Fruit fly (Drosophila melanogaster) whole organism, prepupa: ENCODE results near the gene Atg18a.

Source experiments
- Blimp-1 ChIP-seq: fragments of 200-800 bp; sonication (Bioruptor generic); optimal IDR thresholded peaks from 3 replicates; lab custom pipeline; 2017; ENCODE audit warnings: missing biosample characterization, missing genetic modification characterization, mild to moderate bottlenecking, moderate library complexity, missing genetic modification reagents
- CG11902 ChIP-seq: fragments of 200-800 bp; sonication (Bioruptor generic); optimal IDR thresholded peaks from 3 replicates; lab custom pipeline; 2016; ENCODE audit warnings: missing biosample characterization, missing genetic modification characterization
- CG15336 ChIP-seq: fragments of 200-800 bp; sonication (Bioruptor generic); IDR thresholded peaks from 2 replicates; pipeline ENCODE4 v1.3.6; 2022; ENCODE audit warnings: missing biosample characterization, missing genetic modification characterization
- CG16779 ChIP-seq: fragments of 200-800 bp; sonication (Bioruptor generic); optimal IDR thresholded peaks from 3 replicates; lab custom pipeline; 2017; ENCODE audit warnings: missing biosample characterization, mild to moderate bottlenecking, missing genetic modification characterization
- CG31627 ChIP-seq: fragments of 200-800 bp; sonication (Bioruptor generic); optimal IDR thresholded peaks from 3 replicates; lab custom pipeline; 2016; ENCODE audit warnings: missing biosample characterization, missing genetic modification characterization
- CG32006 ChIP-seq: fragments of 200-800 bp; sonication (Bioruptor generic); optimal IDR thresholded peaks from 3 replicates; lab custom pipeline; 2017; ENCODE audit warnings: missing biosample characterization, mild to moderate bottlenecking, missing genetic modification characterization
- CG34406 ChIP-seq: fragments of 200-800 bp; sonication (Bioruptor generic); optimal IDR thresholded peaks from 3 replicates; lab custom pipeline; 2016; ENCODE audit warnings: missing biosample characterization, missing genetic modification characterization
- CG3919 ChIP-seq: fragments of 200-800 bp; sonication (Bioruptor generic); optimal IDR thresholded peaks from 3 replicates; lab custom pipeline; 2016; ENCODE audit warnings: missing biosample characterization, missing genetic modification characterization
- CG4318 ChIP-seq: fragments of 200-800 bp; sonication (Bioruptor generic); optimal IDR thresholded peaks from 3 replicates; lab custom pipeline; 2017; ENCODE audit warnings: missing biosample characterization, mild to moderate bottlenecking, missing genetic modification characterization
- CG6163 ChIP-seq: fragments of 200-800 bp; sonication (Bioruptor generic); IDR thresholded peaks from 3 replicates; pipeline ENCODE4 v1.3.6; 2022; ENCODE audit warnings: missing biosample characterization, missing genetic modification characterization
- CG6276 ChIP-seq: fragments of 200-800 bp; sonication (Bioruptor generic); optimal IDR thresholded peaks from 2 replicates; lab custom pipeline; 2017; ENCODE audit warnings: missing biosample characterization, mild to moderate bottlenecking, missing genetic modification characterization
- CG6808 ChIP-seq: fragments of 200-800 bp; sonication (Bioruptor generic); optimal IDR thresholded peaks from 3 replicates; lab custom pipeline; 2017; ENCODE audit warnings: missing biosample characterization, missing genetic modification characterization, mild to moderate bottlenecking, moderate library complexity, missing genetic modification reagents
- CG6854 ChIP-seq: fragments of 200-800 bp; sonication (Bioruptor generic); optimal IDR thresholded peaks from 2 replicates; lab custom pipeline; 2017; ENCODE audit warnings: missing biosample characterization, mild to moderate bottlenecking, missing genetic modification characterization
- CG8119 ChIP-seq: fragments of 200-800 bp; sonication (Bioruptor generic); IDR thresholded peaks from 3 replicates; pipeline ENCODE4 v1.3.6; 2022; ENCODE audit warnings: missing biosample characterization, missing genetic modification characterization
- CG8319 ChIP-seq: fragments of 200-800 bp; sonication (Bioruptor generic); optimal IDR thresholded peaks from 3 replicates; lab custom pipeline; 2016; ENCODE audit warnings: missing biosample characterization, missing genetic modification characterization
- CG8632 ChIP-seq: fragments of 200-800 bp; sonication (Bioruptor generic); optimal IDR thresholded peaks from 3 replicates; lab custom pipeline; 2016; ENCODE audit warnings: missing biosample characterization, missing genetic modification characterization
- CG9139 ChIP-seq: fragments of 200-800 bp; sonication (Bioruptor generic); optimal IDR thresholded peaks from 3 replicates; lab custom pipeline; 2017; ENCODE audit warnings: missing biosample characterization, mild to moderate bottlenecking, missing genetic modification characterization
- Eip75B ChIP-seq: fragments of 200-800 bp; sonication (Bioruptor generic); optimal IDR thresholded peaks from 3 replicates; lab custom pipeline; 2016; ENCODE audit warnings: missing biosample characterization, missing genetic modification characterization
- Eip78C ChIP-seq: fragments of 200-800 bp; sonication (Bioruptor generic); peaks from one replicate; lab custom pipeline; 2016; ENCODE audit warnings: missing biosample characterization, missing genetic modification characterization
- Ets96B ChIP-seq: fragments of 200-800 bp; optimal IDR thresholded peaks from 2 replicates; lab custom pipeline; 2019; ENCODE audit warnings: missing biosample characterization, mild to moderate bottlenecking, missing genetic modification characterization, moderate library complexity
- Hr39 ChIP-seq: fragments of 200-800 bp; sonication (Bioruptor generic); optimal IDR thresholded peaks from 2 replicates; lab custom pipeline; 2016; ENCODE audit warnings: missing biosample characterization, missing genetic modification characterization
- Hr4 ChIP-seq: fragments of 200-800 bp; sonication (Bioruptor generic); optimal IDR thresholded peaks from 3 replicates; lab custom pipeline; 2016; ENCODE audit warnings: missing biosample characterization, missing genetic modification characterization
- Lpt ChIP-seq: fragments of 200-800 bp; sonication (Bioruptor generic); optimal IDR thresholded peaks from 3 replicates; lab custom pipeline; 2016; ENCODE audit warnings: missing biosample characterization, missing genetic modification characterization
- Met ChIP-seq: fragments of 200-800 bp; sonication (Bioruptor generic); optimal IDR thresholded peaks from 3 replicates; lab custom pipeline; 2016; ENCODE audit warnings: missing biosample characterization, missing genetic modification characterization
- OdsH ChIP-seq: fragments of 200-800 bp; sonication (Bioruptor generic); optimal IDR thresholded peaks from 3 replicates; lab custom pipeline; 2016; ENCODE audit warnings: missing biosample characterization, missing genetic modification characterization
- Sox102F ChIP-seq: fragments of 200-800 bp; sonication (Bioruptor generic); optimal IDR thresholded peaks from 2 replicates; lab custom pipeline; 2016; ENCODE audit warnings: missing biosample characterization, mild to moderate bottlenecking, missing genetic modification characterization
- Sox15 ChIP-seq: fragments of 200-800 bp; sonication (Bioruptor generic); optimal IDR thresholded peaks from 3 replicates; lab custom pipeline; 2016; ENCODE audit warnings: missing biosample characterization, missing genetic modification characterization
- achi ChIP-seq: fragments of 200-800 bp; sonication (Bioruptor generic); optimal IDR thresholded peaks from 3 replicates; lab custom pipeline; 2016; ENCODE audit warnings: missing biosample characterization, missing genetic modification characterization
- dsx ChIP-seq: fragments of 200-800 bp; optimal IDR thresholded peaks from 3 replicates; lab custom pipeline; 2019; ENCODE audit warnings: missing biosample characterization, mild to moderate bottlenecking, missing genetic modification characterization, moderate library complexity; ENCODE audit not compliant: poor library complexity, severe bottlenecking
- eg ChIP-seq: fragments of 200-800 bp; sonication (Bioruptor generic); IDR thresholded peaks from 3 replicates; pipeline ENCODE4 v1.3.6; 2022; ENCODE audit warnings: missing biosample characterization, missing genetic modification characterization
- esn ChIP-seq: fragments of 200-800 bp; sonication (Bioruptor generic); optimal IDR thresholded peaks from 2 replicates; lab custom pipeline; 2016; ENCODE audit warnings: missing biosample characterization, mild to moderate bottlenecking, missing genetic modification characterization, moderate library complexity
- fd59A ChIP-seq: fragments of 200-800 bp; sonication (Bioruptor generic); optimal IDR thresholded peaks from 2 replicates; lab custom pipeline; 2017; ENCODE audit warnings: missing biosample characterization, mild to moderate bottlenecking, missing genetic modification characterization, missing genetic modification reagents
- fkh ChIP-seq: fragments of 200-800 bp; sonication (Bioruptor generic); optimal IDR thresholded peaks from 3 replicates; lab custom pipeline; 2017; ENCODE audit warnings: missing biosample characterization, mild to moderate bottlenecking, missing genetic modification characterization, moderate library complexity
- net ChIP-seq: fragments of 200-800 bp; sonication (Bioruptor generic); optimal IDR thresholded peaks from 3 replicates; lab custom pipeline; 2016; ENCODE audit warnings: missing biosample characterization, missing genetic modification characterization
- pdm3 ChIP-seq: fragments of 200-800 bp; sonication (Bioruptor generic); optimal IDR thresholded peaks from 3 replicates; lab custom pipeline; 2016; ENCODE audit warnings: missing biosample characterization, missing genetic modification characterization
- salr ChIP-seq, 2 experiments: fragments of 200-800 bp; sonication (Bioruptor generic); optimal IDR thresholded peaks; 3 replicates each; lab custom pipeline; 2016 to 2018; ENCODE audit warnings: missing biosample characterization in 2 of 2, missing genetic modification characterization in 2 of 2, mild to moderate bottlenecking in 1 of 2
- spab ChIP-seq: fragments of 200-800 bp; sonication (Bioruptor generic); optimal IDR thresholded peaks from 2 replicates; lab custom pipeline; 2017; ENCODE audit warnings: missing biosample characterization, mild to moderate bottlenecking, missing genetic modification characterization, missing genetic modification reagents
- ss ChIP-seq, 2 experiments: fragments of 200-800 bp; sonication (Bioruptor generic); optimal IDR thresholded peaks; 2 replicates in 1 of 2; 3 replicates in 1 of 2; lab custom pipeline; 2017 to 2018; ENCODE audit warnings: mild to moderate bottlenecking in 2 of 2, missing biosample characterization in 2 of 2, missing genetic modification characterization in 2 of 2, moderate library complexity in 1 of 2
- svp ChIP-seq: fragments of 200-800 bp; sonication (Bioruptor generic); peaks from one replicate; lab custom pipeline; 2016; ENCODE audit warnings: missing biosample characterization, missing genetic modification characterization

Atg18a gene

DNA sequence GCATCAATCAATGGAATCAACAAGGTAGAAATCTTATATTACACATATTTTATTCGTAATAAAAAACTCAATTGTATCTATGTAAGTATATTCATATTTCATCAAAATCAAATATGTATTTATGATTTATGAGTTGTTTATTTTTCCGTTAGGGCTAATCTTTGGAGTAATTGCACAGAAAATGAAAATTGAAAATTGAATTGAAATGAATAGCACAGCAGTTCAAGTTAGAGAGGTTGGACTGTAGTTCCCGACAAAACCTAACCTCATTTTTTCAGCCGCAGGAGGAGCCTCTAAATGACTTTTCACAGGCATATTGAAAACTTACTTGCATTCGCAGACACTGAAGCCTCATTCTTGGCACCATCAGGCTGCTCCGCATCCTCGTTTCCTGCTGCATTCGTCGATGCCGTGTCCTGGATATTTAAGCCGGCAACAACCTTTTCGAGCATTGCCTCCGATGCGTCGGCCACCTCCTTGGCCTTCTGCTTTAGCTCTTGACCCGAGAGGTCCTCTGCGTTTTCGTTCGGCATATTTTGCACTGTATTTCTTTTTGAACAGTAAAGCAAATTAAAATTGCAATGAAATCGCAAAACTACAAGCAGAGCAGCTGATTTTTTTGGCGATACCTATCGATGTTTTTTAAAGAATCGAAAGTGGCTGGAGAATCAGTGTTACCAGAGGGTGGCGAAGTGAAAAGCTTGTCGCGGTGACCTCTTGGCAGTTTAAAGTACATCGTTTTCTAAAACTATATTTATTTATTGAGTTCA is 8.7 kb upstream of the Atg18a start, which contains the start of gene Nmt (continued):
- TF ChIP-seq CG8632 (peak; percentile 24), salr (GFP tag; optimal IDR thresholded peaks at IDR 0.05; lab: Kevin White, UChicago) (peak in 1 of 2 experiments; percentile 24), net (GFP tag; lab: Kevin White, UChicago) (no peak), svp (GFP tag; lab: Kevin White, UChicago) (no peak), Hr39 (GFP tag; lab: Kevin White, UChicago) (peak; percentile 42), pdm3 (GFP tag; lab: Kevin White, UChicago) (no peak), spab (GFP tag; lab: Kevin White, UChicago) (no peak), OdsH (GFP tag; lab: Kevin White, UChicago) (peak; percentile 56), CG8319 (GFP tag; lab: Kevin White, UChicago) (peak; percentile 80)

dm6 chr3L:8180464-8181137 is 6.1 kb upstream of the Atg18a start, which contains the start of the genes mthl7 and Uxs:
TSS of gene mthl7 (minus strand) at chr3L:8180514.
TSS of gene Uxs (plus strand) at chr3L:8180923.
- TF ChIP-seq Sox15 (GFP tag; lab: Kevin White, UChicago) (no peak), net (GFP tag; lab: Kevin White, UChicago) (no peak), CG32006 (GFP tag; lab: Kevin White, UChicago) (no peak), CG6808 (GFP tag; lab: Kevin White, UChicago) (no peak), CG8119 (no peak), Met (GFP tag; lab: Kevin White, UChicago) (no peak), Blimp-1 (GFP tag; lab: Kevin White, UChicago) (no peak), fkh (GFP tag; lab: Kevin White, UChicago) (peak; percentile 65), CG6276 (GFP tag; lab: Kevin White, UChicago) (no peak), Sox102F (GFP tag; lab: Kevin White, UChicago) (no peak), CG15336 (GFP tag; lab: Robert Waterston, UW) (no peak), CG4318 (GFP tag; lab: Kevin White, UChicago) (no peak), CG9139 (no peak), CG11902 (GFP tag; lab: Kevin White, UChicago) (no peak), CG16779 (tag; lab: Kevin White, UChicago) (no peak), Hr4 (GFP tag; lab: Kevin White, UChicago) (no peak), ss (GFP tag; optimal IDR thresholded peaks at IDR 0.05; lab: Kevin White, UChicago) (no peak), Lpt (no peak), Eip78C (GFP tag; lab: Kevin White, UChicago) (peak; percentile 34), pdm3 (GFP tag; lab: Kevin White, UChicago) (no peak), spab (GFP tag; lab: Kevin White, UChicago) (no peak), CG6854 (peak; percentile 56), dsx (GFP tag; lab: Kevin White, UChicago) (no peak), CG34406 (no peak), Hr39 (GFP tag; lab: Kevin White, UChicago) (no peak), eg (GFP tag; lab: Robert Waterston, UW) (no peak)

dm6 chr3L:8185263-8186227 is 1.1 kb upstream of the Atg18a start:
- peak; percentile 58 for TF ChIP-seq Ets96B (tag; lab: Kevin White, UChicago)
- TF ChIP-seq net (GFP tag; lab: Kevin White, UChicago): peak; percentile 55
- TF ChIP-seq spab (GFP tag; lab: Kevin White, UChicago): peak; percentile 53
- peak; percentile 75 for TF ChIP-seq CG32006 (GFP tag; lab: Kevin White, UChicago)
- TF ChIP-seq CG6276 (GFP tag; lab: Kevin White, UChicago): no peak
- peak; percentile 49 for TF ChIP-seq fd59A (GFP tag; lab: Kevin White, UChicago)
- peak; percentile 79 for TF ChIP-seq OdsH (GFP tag; lab: Kevin White, UChicago)
- peak; percentile 70 for TF ChIP-seq CG3919 (GFP tag; lab: Kevin White, UChicago)
- peak; percentile 63; the same call in 2 of the 3 replicates for TF ChIP-seq CG6163 (GFP tag; lab: Robert Waterston, UW)
- peak; percentile 53 for TF ChIP-seq esn
- peak; percentile 45 for TF ChIP-seq CG6808 (GFP tag; lab: Kevin White, UChicago)
- TF ChIP-seq Eip75B (GFP tag; lab: Kevin White, UChicago): peak; percentile 63
- TF ChIP-seq salr (GFP tag; optimal IDR thresholded peaks at IDR 0.05; lab: Kevin White, UChicago): peak; percentile 23 to 29
- TF ChIP-seq achi (GFP tag; lab: Kevin White, UChicago): peak; percentile 60
- TF ChIP-seq CG11902 (GFP tag; lab: Kevin White, UChicago): peak; percentile 51
- TF ChIP-seq CG31627 (GFP tag; lab: Kevin White, UChicago): peak; percentile 28
- peak in 1 of 2 experiments; percentile 13 for TF ChIP-seq ss (GFP tag; optimal IDR thresholded peaks at IDR 0.05; lab: Kevin White, UChicago)
- 0 out of 2 replicates have a peak, but pooled peaks have one; percentile 55 for TF ChIP-seq CG15336 (GFP tag; lab: Robert Waterston, UW)
- peak; percentile 50 for TF ChIP-seq CG8632
- peak; percentile 60 for TF ChIP-seq Sox15 (GFP tag; lab: Kevin White, UChicago)
- no peak for TF ChIP-seq Sox102F (GFP tag; lab: Kevin White, UChicago)
